Fruit fly (Drosophila melanogaster): ENCODE measurements around the gene CG15739.

Gene CG15739

DNA sequence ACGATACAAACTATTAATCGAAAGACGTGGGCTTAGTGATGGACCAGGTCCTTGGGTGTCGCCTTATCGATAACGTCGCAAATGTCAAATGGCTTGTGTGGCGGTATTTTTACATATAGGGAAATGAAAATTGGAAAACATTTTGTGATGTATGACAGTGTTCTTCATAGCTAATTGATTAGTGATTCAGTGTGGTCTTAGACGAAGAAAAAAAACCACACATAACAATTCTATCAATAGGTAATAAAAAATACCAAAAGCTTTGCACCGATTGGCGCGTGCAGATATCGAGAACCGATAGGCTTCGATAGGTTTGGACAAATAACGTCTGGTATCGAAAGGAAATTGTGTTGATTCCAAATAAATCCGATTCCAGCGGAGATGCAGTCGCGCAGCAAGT lies 4.3 kb upstream of the CG15739 start, which contains the start of the genes Nrd1 and CG1847 (continued):
- TF ChIP-seq CG10366 (GFP tag; IDR thresholded peaks at IDR 0.05) (no peak), CG8478 (optimal IDR thresholded peaks at IDR 0.05) (no peak), slou (GFP tag; optimal IDR thresholded peaks at IDR 0.05) (no peak), Meics (GFP tag; optimal IDR thresholded peaks at IDR 0.05) (no peak), CG9727 (GFP tag; optimal IDR thresholded peaks at IDR 0.05) (no peak), Ssrp (tag; optimal IDR thresholded peaks at IDR 0.05) (no peak), Lhr (GFP tag; optimal IDR thresholded peaks at IDR 0.05) (no peak), fd64A (GFP tag; optimal IDR thresholded peaks at IDR 0.05) (no peak), CG5953 (GFP tag; IDR thresholded peaks at IDR 0.05) (no peak), ind (GFP tag; optimal IDR thresholded peaks at IDR 0.05) (no peak), MBD-R2 (GFP tag; IDR thresholded peaks at IDR 0.05) (peak; percentile 51), E2f2 (GFP tag; IDR thresholded peaks at IDR 0.05) (peak; percentile 49), Sox102F (GFP tag; optimal IDR thresholded peaks at IDR 0.05) (no peak), dpn (GFP tag; optimal IDR thresholded peaks at IDR 0.05) (no peak), CG6175 (GFP tag; IDR thresholded peaks at IDR 0.05) (no peak), Dek (tag; optimal IDR thresholded peaks at IDR 0.05) (no peak), HmgD (GFP tag; optimal IDR thresholded peaks at IDR 0.05) (no peak), Doc3 (GFP tag; IDR thresholded peaks at IDR 0.05; ENCODE audit: partially characterized antibody) (peak; percentile 64), Eip74EF (GFP tag; optimal IDR thresholded peaks at IDR 0.05) (no peak), tna (GFP tag; IDR thresholded peaks at IDR 0.05; ENCODE audit: partially characterized antibody) (peak; percentile 87), psq (GFP tag; optimal IDR thresholded peaks at IDR 0.05) (no peak), esg (GFP tag; conservative IDR thresholded peaks at IDR 0.05) (no peak), HmgZ (tag; optimal IDR thresholded peaks at IDR 0.05) (peak; percentile 5), sens-2 (GFP tag; IDR thresholded peaks at IDR 0.05) (no peak), ERR (GFP tag; optimal IDR thresholded peaks at IDR 0.05) (no peak), CG10565 (GFP tag; optimal IDR thresholded peaks at IDR 0.05) (no peak), cad (GFP tag; optimal IDR thresholded peaks at IDR 0.05) (no peak), GATAe (GFP tag; conservative IDR thresholded peaks at IDR 0.05) (no peak), gce (GFP tag; IDR thresholded peaks at IDR 0.05) (no peak), odd (GFP tag; optimal IDR thresholded peaks at IDR 0.05) (no peak), Six4 (GFP tag; optimal IDR thresholded peaks at IDR 0.05) (no peak), en (GFP tag; optimal IDR thresholded peaks at IDR 0.05) (no peak), CG30403 (GFP tag; optimal IDR thresholded peaks at IDR 0.05) (no peak), CG11093 (GFP tag; IDR thresholded peaks at IDR 0.05) (no peak), CG11696 (GFP tag; IDR thresholded peaks at IDR 0.05) (no peak), vnd (GFP tag; IDR thresholded peaks at IDR 0.05; ENCODE audit: partially characterized antibody) (peak; percentile 83), sens (GFP tag) (no peak), CG5245 (GFP tag; optimal IDR thresholded peaks at IDR 0.05) (no peak), Oaz (GFP tag; IDR thresholded peaks at IDR 0.05) (no peak), pho (GFP tag; optimal IDR thresholded peaks at IDR 0.05) (no peak), CG12236 (GFP tag; optimal IDR thresholded peaks at IDR 0.05) (no peak), crp (GFP tag; optimal IDR thresholded peaks at IDR 0.05) (no peak), Fer2 (tag; optimal IDR thresholded peaks at IDR 0.05) (no peak), CG3281 (GFP tag; optimal IDR thresholded peaks at IDR 0.05) (no peak), eve (GFP tag; optimal IDR thresholded peaks at IDR 0.05) (no peak), ro (GFP tag; IDR thresholded peaks at IDR 0.05) (no peak), CG6813 (GFP tag; optimal IDR thresholded peaks at IDR 0.05) (no peak), CG10979 (tag; optimal IDR thresholded peaks at IDR 0.05) (no peak), ase (GFP tag; IDR thresholded peaks at IDR 0.05) (no peak), CG32772 (GFP tag; IDR thresholded peaks at IDR 0.05) (no peak), zen (tag; optimal IDR thresholded peaks at IDR 0.05) (no peak), run (tag; optimal IDR thresholded peaks at IDR 0.05) (no peak), Atf3 (GFP tag; optimal IDR thresholded peaks at IDR 0.05) (no peak)

Measured in whole organism, embryonic.